Fruit fly (Drosophila melanogaster) whole organism: ENCODE measurements around the gene CG3224.

Source experiments
- CG8478 ChIP-seq: fragments of >200 bp; optimal IDR thresholded peaks from 2 replicates; lab custom pipeline; 2018; ENCODE audit warnings: inconsistent platforms
- Dll ChIP-seq: fragments of >200 bp; optimal IDR thresholded peaks from 2 replicates; lab custom pipeline; 2017
- EcR ChIP-seq, 2 experiments: fragments of >200 bp; optimal IDR thresholded peaks; 2 replicates each; lab custom pipeline; 2017; ENCODE audit warnings: missing biosample characterization in 2 of 2, missing genetic modification characterization in 2 of 2, missing genetic modification reagents in 2 of 2
- pan ChIP-seq: fragments of >200 bp; optimal IDR thresholded peaks from 2 replicates; lab custom pipeline; 2017
- psq ChIP-seq: fragments of >200 bp; optimal IDR thresholded peaks from 2 replicates; lab custom pipeline; 2017
- usp ChIP-seq: fragments of >200 bp; optimal IDR thresholded peaks from 2 replicates; lab custom pipeline; 2017; ENCODE audit warnings: missing biosample characterization, missing genetic modification characterization, mixed read lengths

CG3224 gene

DNA sequence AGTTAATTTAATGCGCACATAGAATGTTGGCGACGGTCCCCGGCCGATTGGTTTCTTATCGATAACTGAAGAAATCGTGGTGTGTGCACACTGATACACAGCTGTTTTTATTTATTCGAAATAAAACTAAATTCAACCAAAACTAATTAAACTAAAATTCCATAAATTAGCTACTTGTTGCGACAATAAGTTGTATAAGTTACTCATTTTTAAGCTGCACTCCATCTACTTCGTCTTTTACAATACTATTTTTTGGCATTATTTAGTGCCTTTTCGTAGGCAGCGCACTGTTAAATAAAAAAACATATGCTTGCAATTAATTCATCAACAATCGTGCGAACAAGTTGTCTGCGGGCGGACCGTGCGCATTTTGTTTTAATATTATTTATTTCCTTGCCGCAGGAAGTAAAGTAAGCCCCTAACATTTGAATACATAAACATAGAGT lies at the start of gene CG3224, which contains the start of gene Ctr1A:
Gene CG3224 (minus strand): TSS at position 71 of the 446 bp plus-strand sequence.
Gene Ctr1A (plus strand): TSS at position 256 of the 446 bp plus-strand sequence.
- TF ChIP-seq psq (lab: Kevin White, UChicago), result no peak
- no peak for TF ChIP-seq CG8478 (lab: Kevin White, UChicago)
- TF ChIP-seq usp (GFP tag; lab: Kevin White, UChicago), result no peak
- TF ChIP-seq pan, result no peak
- no peak for TF ChIP-seq Dll
- TF ChIP-seq EcR (GFP tag; optimal IDR thresholded peaks at IDR 0.05; lab: Kevin White, UChicago), result no peak

DNA sequence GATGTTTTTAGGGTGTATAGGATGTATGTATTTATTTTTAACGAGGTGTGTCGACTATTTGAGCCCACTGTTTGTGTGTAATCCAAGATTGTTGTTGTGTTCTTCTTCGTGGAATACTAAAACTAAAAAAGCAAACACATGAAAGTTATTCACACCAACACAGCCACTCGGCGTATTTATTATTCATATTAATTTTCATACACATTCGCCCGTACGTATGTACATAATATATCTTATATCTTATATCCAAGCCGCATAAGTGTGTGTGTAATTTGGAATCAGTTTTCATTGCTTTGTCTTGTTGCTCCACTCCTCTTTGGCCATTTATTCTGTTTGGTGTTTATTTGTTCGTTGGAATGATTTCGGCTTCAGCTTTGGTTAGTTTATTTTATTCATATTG lies 49.4 kb upstream of the CG3224 start:
- TF ChIP-seq pan (no peak), EcR (GFP tag; optimal IDR thresholded peaks at IDR 0.05; lab: Kevin White, UChicago) (no peak), Dll (no peak), usp (GFP tag; lab: Kevin White, UChicago) (no peak), CG8478 (lab: Kevin White, UChicago) (no peak), psq (lab: Kevin White, UChicago) (no peak)

DNA sequence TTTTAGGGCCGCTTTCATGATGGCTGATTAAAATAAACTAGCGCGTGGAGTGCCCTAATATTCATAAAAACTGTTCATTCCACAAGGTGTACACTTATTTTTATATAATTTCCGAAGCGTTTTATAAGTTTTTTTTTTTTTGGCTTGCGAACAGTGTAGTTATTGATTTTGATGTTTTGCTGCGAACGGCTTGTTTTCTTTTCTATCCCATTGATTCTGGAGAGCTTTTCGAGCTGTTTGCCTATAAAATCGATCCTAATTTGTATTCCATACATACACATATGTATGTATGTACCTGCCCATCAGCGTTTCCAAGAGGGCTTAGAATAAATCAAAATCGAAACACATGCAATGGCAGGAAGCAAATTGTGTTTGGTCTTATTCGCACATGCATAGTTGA lies 49.0 kb upstream of the CG3224 start:
- TF ChIP-seq Dll, result no peak
- no peak for TF ChIP-seq EcR (GFP tag; optimal IDR thresholded peaks at IDR 0.05; lab: Kevin White, UChicago)
- no peak for TF ChIP-seq CG8478 (lab: Kevin White, UChicago)
- no peak for TF ChIP-seq psq (lab: Kevin White, UChicago)
- TF ChIP-seq usp (GFP tag; lab: Kevin White, UChicago), result no peak
- TF ChIP-seq pan, result no peak

dm6 chrX:6709252-6710037 lies 48.2 kb upstream of the CG3224 start:
- TF ChIP-seq psq (lab: Kevin White, UChicago), result no peak
- no peak for TF ChIP-seq EcR (GFP tag; optimal IDR thresholded peaks at IDR 0.05; lab: Kevin White, UChicago)
- no peak for TF ChIP-seq usp (GFP tag; lab: Kevin White, UChicago)
- no peak for TF ChIP-seq Dll
- no peak for TF ChIP-seq CG8478 (lab: Kevin White, UChicago)
- no peak for TF ChIP-seq pan

DNA sequence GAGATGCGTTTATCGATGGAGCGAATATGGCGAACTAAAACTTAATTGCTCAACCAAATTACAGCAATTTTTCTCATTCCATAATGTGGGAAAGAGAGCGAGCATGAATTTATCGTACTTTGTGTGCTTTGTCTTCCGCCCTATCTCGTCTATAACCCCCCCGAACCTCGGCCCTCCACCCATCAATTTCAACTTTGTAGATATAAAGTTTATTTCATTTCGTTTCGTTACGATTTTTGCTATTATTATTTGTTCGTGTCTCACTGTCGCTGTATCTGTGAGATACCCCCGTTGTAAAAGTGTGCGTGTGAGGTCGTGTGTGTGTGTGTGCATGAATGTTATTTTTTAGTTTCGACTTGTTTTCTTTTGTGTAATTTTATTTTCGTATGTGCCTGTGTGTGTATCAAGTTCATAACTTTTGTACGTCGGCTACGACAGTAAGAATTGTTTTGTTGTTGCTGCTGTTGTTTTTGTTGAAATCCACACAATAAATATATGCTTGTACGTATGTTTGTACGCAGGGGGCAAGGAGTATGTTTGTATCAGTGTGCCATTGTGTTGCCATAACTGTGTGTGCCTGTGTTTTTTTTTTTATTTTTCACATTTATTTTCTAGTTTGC lies 47.4 kb upstream of the CG3224 start:
- TF ChIP-seq EcR (GFP tag; optimal IDR thresholded peaks at IDR 0.05; lab: Kevin White, UChicago) (no peak), psq (lab: Kevin White, UChicago) (no peak), pan (no peak), usp (GFP tag; lab: Kevin White, UChicago) (no peak), CG8478 (lab: Kevin White, UChicago) (no peak), Dll (no peak)

- TF ChIP-seq EcR (GFP tag; optimal IDR thresholded peaks at IDR 0.05; lab: Kevin White, UChicago) (peak in 1 of 2 experiments; percentile 76), psq (lab: Kevin White, UChicago) (no peak)
Observed at dm6 chrX:6708138-6708537, 46.9 kb upstream of the CG3224 start.

DNA sequence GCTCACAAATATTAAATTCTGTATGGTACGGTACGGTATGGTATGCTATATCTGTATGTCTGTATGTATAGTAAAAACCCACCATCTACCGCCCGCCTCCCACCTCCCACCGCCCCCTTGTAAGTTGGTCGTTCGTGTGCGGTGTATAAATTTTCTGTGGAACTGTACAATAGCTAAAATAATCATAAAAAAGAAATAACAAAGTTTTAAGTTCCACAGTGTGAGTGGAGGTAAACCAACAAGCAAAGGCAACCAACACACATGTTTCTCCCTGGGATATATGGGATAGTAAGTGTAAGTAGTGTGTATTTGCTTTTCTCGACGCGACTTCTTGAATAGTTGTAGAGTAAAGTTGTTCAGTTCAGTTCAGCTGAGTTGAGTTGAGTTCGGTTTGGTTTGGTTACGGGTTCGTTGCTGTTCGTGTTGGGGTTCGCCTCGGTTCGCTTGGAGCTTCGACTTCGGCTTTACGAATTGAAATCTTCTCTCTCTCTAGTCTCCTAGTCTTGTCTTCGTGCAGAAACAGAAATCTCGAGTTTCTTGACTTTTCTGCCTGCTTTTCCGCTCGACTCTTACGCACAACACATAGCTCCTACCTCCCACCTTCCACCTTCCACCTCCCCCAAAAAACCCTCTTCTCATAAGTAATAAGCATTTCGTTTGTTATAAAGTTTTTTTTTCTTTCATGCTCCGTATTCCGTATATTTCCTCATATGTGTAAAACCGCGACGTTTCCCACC lies 45.5 kb upstream of the CG3224 start:
- TF ChIP-seq CG8478 (lab: Kevin White, UChicago), result no peak
- peak in 1 of 2 experiments; percentile 59 for TF ChIP-seq EcR (GFP tag; optimal IDR thresholded peaks at IDR 0.05; lab: Kevin White, UChicago)
- TF ChIP-seq pan, result no peak
- no peak for TF ChIP-seq psq (lab: Kevin White, UChicago)
- TF ChIP-seq Dll, result no peak
- TF ChIP-seq usp (GFP tag; lab: Kevin White, UChicago), result no peak

- peak in 1 of 2 experiments; percentile 9 for TF ChIP-seq EcR (GFP tag; optimal IDR thresholded peaks at IDR 0.05; lab: Kevin White, UChicago)
- no peak for TF ChIP-seq pan
Observed at dm6 chrX:6705890-6706289, 44.6 kb upstream of the CG3224 start.

DNA sequence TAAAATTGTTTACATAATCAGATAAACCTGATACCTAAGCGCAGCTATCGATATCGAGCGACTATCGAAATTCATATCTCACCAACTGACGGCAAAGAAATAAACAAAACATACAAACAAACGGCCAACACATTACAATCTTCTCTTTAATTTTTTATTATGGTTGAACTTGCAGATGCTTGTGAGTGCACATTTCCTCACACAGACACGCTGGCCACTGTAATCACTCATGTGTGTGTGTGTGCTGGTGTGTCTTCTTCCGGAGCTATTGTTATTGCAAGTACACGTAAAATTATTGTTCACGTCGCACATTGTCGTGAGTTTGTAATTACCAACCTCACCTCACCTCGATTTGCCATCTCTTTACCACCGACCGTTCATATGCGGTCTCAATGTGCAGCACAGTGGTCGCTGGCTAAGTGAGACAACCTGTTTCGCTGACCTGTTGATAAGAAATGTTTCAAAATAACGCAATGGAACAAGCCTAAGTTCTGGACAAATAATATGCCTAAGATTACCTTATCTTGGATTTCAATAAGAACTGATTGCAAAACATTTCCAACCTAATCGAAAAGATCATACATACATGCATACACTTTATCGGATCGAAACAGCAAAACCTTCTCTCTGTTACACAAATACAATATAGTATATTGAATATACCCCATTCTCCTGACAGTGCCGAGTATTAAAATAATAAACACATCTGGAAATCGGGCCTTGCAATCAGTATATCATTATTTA lies 44.0 kb upstream of the CG3224 start:
- TF ChIP-seq Dll (no peak), usp (GFP tag; lab: Kevin White, UChicago) (no peak), pan (no peak)

dm6 chrX:6703957-6704356 lies 42.7 kb upstream of the CG3224 start:
- TF ChIP-seq usp (GFP tag; lab: Kevin White, UChicago) (no peak), EcR (GFP tag; optimal IDR thresholded peaks at IDR 0.05; lab: Kevin White, UChicago) (no peak), psq (lab: Kevin White, UChicago) (no peak), CG8478 (lab: Kevin White, UChicago) (no peak)

DNA sequence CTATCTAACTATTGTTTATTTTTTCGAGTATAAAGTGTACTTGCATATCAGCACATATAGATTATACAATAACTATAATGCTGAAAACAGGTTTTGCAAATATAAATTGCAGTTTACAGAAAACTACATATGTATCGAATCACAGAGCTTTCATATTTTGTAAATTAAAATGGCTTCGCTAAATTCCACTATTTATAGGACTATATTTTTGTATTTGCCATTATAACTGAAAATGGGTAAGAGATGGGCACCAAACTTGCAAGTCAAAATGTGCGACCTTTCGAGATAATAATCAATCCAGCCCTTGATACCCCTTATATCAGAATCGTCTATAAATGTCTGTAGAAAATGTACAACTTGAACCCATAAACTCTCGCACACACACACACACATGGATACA lies 42.0 kb upstream of the CG3224 start:
- TF ChIP-seq CG8478 (lab: Kevin White, UChicago), result no peak
- TF ChIP-seq EcR (GFP tag; optimal IDR thresholded peaks at IDR 0.05; lab: Kevin White, UChicago), result no peak
- TF ChIP-seq usp (GFP tag; lab: Kevin White, UChicago), result no peak
- TF ChIP-seq pan, result no peak
- no peak for TF ChIP-seq psq (lab: Kevin White, UChicago)
- no peak for TF ChIP-seq Dll
